Worm (Caenorhabditis elegans): Measurements from ENCODE around the gene F22B7.3.

Gene F22B7.3

DNA sequence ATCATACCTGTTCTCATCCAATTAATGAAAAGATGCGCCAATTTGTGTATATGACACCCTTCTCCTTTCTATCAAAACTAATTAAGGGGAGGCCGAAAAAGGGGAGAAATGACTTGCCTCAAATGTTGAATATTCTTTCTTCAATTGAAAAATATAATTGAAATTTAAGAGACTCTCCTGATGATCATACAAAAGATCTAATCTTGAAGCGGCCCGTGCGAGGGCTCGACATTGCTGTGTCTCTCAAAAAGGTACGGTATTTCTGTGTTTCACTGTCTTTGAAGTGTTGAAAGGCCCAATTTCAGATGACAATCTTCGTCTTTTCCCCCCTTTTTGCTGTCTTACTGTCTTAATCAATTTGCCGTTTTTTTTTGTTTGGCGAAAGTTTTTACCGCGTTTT lies 27.7 kb upstream of the F22B7.3 start:
- TF ChIP-seq aha-1 (tag; optimal IDR thresholded peaks at IDR 0.05) (no peak), nhr-28 (tag; optimal IDR thresholded peaks at IDR 0.05) (no peak), efl-1 (optimal IDR thresholded peaks at IDR 0.05) (no peak), efl-1 (GFP tag; optimal IDR thresholded peaks at IDR 0.05 in 1 of 2) (no peak), egl-27 (tag; optimal IDR thresholded peaks at IDR 0.05) (no peak), ces-1 (GFP tag; optimal IDR thresholded peaks at IDR 0.05) (no peak), mep-1 (tag; optimal IDR thresholded peaks at IDR 0.05) (no peak), skn-1 (tag; optimal IDR thresholded peaks at IDR 0.05) (no peak), ceh-8 (GFP tag; optimal IDR thresholded peaks at IDR 0.05) (no peak), sox-4 (tag; optimal IDR thresholded peaks at IDR 0.05) (no peak), lin-14 (GFP tag; optimal IDR thresholded peaks at IDR 0.05) (peak; percentile 70), xbp-1 (tag; optimal IDR thresholded peaks at IDR 0.05) (no peak), lsy-2 (tag; optimal IDR thresholded peaks at IDR 0.05) (peak in 1 of 2 experiments; percentile 44), unc-30 (tag; optimal IDR thresholded peaks at IDR 0.05) (no peak), nhr-76 (tag; optimal IDR thresholded peaks at IDR 0.05) (no peak), vab-15 (tag; optimal IDR thresholded peaks at IDR 0.05) (no peak), fos-1 (tag; optimal IDR thresholded peaks at IDR 0.05) (no peak), tbx-2 (tag; optimal IDR thresholded peaks at IDR 0.05) (no peak), blmp-1 (tag; optimal IDR thresholded peaks at IDR 0.05) (peak; percentile 49), unc-62 (GFP tag; optimal IDR thresholded peaks at IDR 0.05) (no peak), nhr-85 (tag) (peak; percentile 87)

ce11 chrIII:8621982-8622381 lies 26.7 kb upstream of the F22B7.3 start:
- TF ChIP-seq alr-1 (tag; optimal IDR thresholded peaks at IDR 0.05; ENCODE audit: borderline replicate concordance) (no peak), F16B12.6 (tag; optimal IDR thresholded peaks at IDR 0.05) (no peak), zag-1 (tag; optimal IDR thresholded peaks at IDR 0.05) (no peak), swsn-7 (tag; optimal IDR thresholded peaks at IDR 0.05) (no peak), tlp-1 (tag; optimal IDR thresholded peaks at IDR 0.05) (no peak), nhr-11 (tag; optimal IDR thresholded peaks at IDR 0.05) (no peak), skn-1 (tag; optimal IDR thresholded peaks at IDR 0.05) (no peak), irx-1 (tag; optimal IDR thresholded peaks at IDR 0.05) (no peak), mdl-1 (tag; optimal IDR thresholded peaks at IDR 0.05) (no peak), sptf-1 (tag; optimal IDR thresholded peaks at IDR 0.05) (no peak)

- TF ChIP-seq nhr-84 (tag; optimal IDR thresholded peaks at IDR 0.05): no peak
- no peak for TF ChIP-seq nhr-76 (tag; optimal IDR thresholded peaks at IDR 0.05)
- no peak for TF ChIP-seq blmp-1 (tag; optimal IDR thresholded peaks at IDR 0.05)
- TF ChIP-seq ceh-88 (GFP tag; IDR thresholded peaks at IDR 0.05): no peak
- no peak for TF ChIP-seq ceh-90 (tag; optimal IDR thresholded peaks at IDR 0.05)
- no peak for TF ChIP-seq hpl-2 (GFP tag; optimal IDR thresholded peaks at IDR 0.05)
- TF ChIP-seq egl-13 (tag; optimal IDR thresholded peaks at IDR 0.05): no peak
- no peak for TF ChIP-seq fkh-8 (tag; optimal IDR thresholded peaks at IDR 0.05)
- no peak for TF ChIP-seq mep-1 (tag; optimal IDR thresholded peaks at IDR 0.05)
- TF ChIP-seq rnt-1 (tag; optimal IDR thresholded peaks at IDR 0.05): no peak
- TF ChIP-seq isw-1 (GFP tag; IDR thresholded peaks at IDR 0.05): no peak
- TF ChIP-seq dpl-1 (GFP tag; optimal IDR thresholded peaks at IDR 0.05): no peak
- no peak for TF ChIP-seq lin-13 (GFP tag; optimal IDR thresholded peaks at IDR 0.05)
- TF ChIP-seq fkh-10 (GFP tag; optimal IDR thresholded peaks at IDR 0.05): no peak
- no peak for TF ChIP-seq F16B12.6 (tag; optimal IDR thresholded peaks at IDR 0.05)
- TF ChIP-seq ces-1 (GFP tag; optimal IDR thresholded peaks at IDR 0.05): no peak
Observed at ce11 chrIII:8622435-8622834, 26.3 kb upstream of the F22B7.3 start, which contains the start of gene ceh-16. Gene ceh-16, plus strand, starts transcription at chrIII:8622735.

- TF ChIP-seq ces-1 (GFP tag; optimal IDR thresholded peaks at IDR 0.05): no peak
- no peak for TF ChIP-seq nhr-28 (tag; optimal IDR thresholded peaks at IDR 0.05)
- TF ChIP-seq egl-13 (tag; optimal IDR thresholded peaks at IDR 0.05): no peak
- TF ChIP-seq hlh-4 (tag; optimal IDR thresholded peaks at IDR 0.05): no peak
- no peak for TF ChIP-seq aly-2 (tag; optimal IDR thresholded peaks at IDR 0.05)
- no peak for TF ChIP-seq efl-1 (optimal IDR thresholded peaks at IDR 0.05)
- peak in 1 of 2 experiments; percentile 46 for TF ChIP-seq efl-1 (GFP tag; optimal IDR thresholded peaks at IDR 0.05 in 1 of 2)
- TF ChIP-seq lin-39 (tag; optimal IDR thresholded peaks at IDR 0.05): no peak
Observed at ce11 chrIII:8625125-8625524, 23.6 kb upstream of the F22B7.3 start.

Data from whole organism, L1 larva.